Worm (Caenorhabditis elegans) whole organism, L2 larva: ENCODE measurements around the gene F41E6.1.

Experiments
- ama-1 ChIP-seq: fragments of 150-350 bp; optimal IDR thresholded peaks from 2 replicates; lab custom pipeline; 2018; ENCODE audit warnings: inconsistent platforms
- ceh-16 ChIP-seq: fragments of 150-350 bp; optimal IDR thresholded peaks from 2 replicates; lab custom pipeline; 2014; ENCODE audit warnings: missing biosample characterization, missing genetic modification characterization
- elt-3 ChIP-seq: sonication (generic microtip); optimal IDR thresholded peaks from 2 replicates; lab custom pipeline; 2017; ENCODE audit warnings: missing biosample characterization, missing genetic modification characterization
- lin-39 ChIP-seq: fragments of 150-350 bp; optimal IDR thresholded peaks from 2 replicates; lab custom pipeline; 2014; ENCODE audit warnings: missing biosample characterization, missing genetic modification reagents, missing genetic modification characterization
- nhr-11 ChIP-seq: fragments of 150-350 bp; optimal IDR thresholded peaks from 2 replicates; lab custom pipeline; 2014; ENCODE audit warnings: missing biosample characterization, missing genetic modification characterization
- nhr-23 ChIP-seq: fragments of 150-350 bp; optimal IDR thresholded peaks from 2 replicates; lab custom pipeline; 2014; ENCODE audit warnings: missing biosample characterization, missing genetic modification reagents, missing genetic modification characterization
- nhr-25 ChIP-seq: fragments of 150-350 bp; sonication (generic microtip); optimal IDR thresholded peaks from 3 replicates; lab custom pipeline; 2014; ENCODE audit warnings: missing biosample characterization, missing genetic modification characterization
- skn-1 ChIP-seq: sonication (generic microtip); optimal IDR thresholded peaks from 2 replicates; lab custom pipeline; 2017; ENCODE audit warnings: missing biosample characterization, missing genetic modification characterization
- sma-3 ChIP-seq: sonication (generic microtip); optimal IDR thresholded peaks from 2 replicates; lab custom pipeline; 2016; ENCODE audit warnings: missing genetic modification reagents, missing genetic modification characterization, missing compliant biosample characterization
- snpc-4 ChIP-seq: fragments of 150-350 bp; optimal IDR thresholded peaks from 2 replicates; lab custom pipeline; 2014; ENCODE audit warnings: missing biosample characterization, missing genetic modification characterization
- unc-62 ChIP-seq: fragments of 150-350 bp; optimal IDR thresholded peaks from 2 replicates; lab custom pipeline; 2014; ENCODE audit warnings: missing biosample characterization, missing genetic modification reagents, missing genetic modification characterization
- ztf-11 ChIP-seq: sonication (generic microtip); optimal IDR thresholded peaks from 2 replicates; lab custom pipeline; 2017; ENCODE audit warnings: missing biosample characterization, missing genetic modification characterization
- ztf-4 ChIP-seq: fragments of 150-350 bp; optimal IDR thresholded peaks from 2 replicates; lab custom pipeline; 2014; ENCODE audit warnings: missing biosample characterization, missing genetic modification characterization

DNA sequence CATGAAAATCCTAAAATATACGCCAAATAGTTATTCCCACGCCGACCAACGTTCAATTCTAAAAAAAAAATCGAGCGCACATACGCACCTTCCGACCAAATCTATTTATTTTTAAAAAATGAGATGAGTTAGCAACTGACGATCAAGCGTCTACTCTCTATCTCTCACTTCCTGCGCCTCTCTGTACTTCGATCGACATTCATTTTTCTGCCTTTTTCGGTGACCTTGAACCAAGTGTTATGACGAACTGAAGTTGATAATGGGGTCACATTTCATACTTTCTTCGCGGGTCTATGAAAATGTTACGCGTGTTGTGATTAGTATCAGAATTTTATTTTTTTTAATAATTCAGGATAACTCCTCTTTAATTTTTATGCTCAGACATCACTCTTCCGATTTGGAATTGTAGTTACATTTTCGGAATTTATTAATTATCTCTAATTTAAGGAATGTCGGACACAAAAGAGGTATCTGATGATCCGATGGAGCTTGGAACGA is 15.0 kb upstream of the F41E6.1 start, which contains the start of gene smk-1:
- TF ChIP-seq nhr-23 (tag; lab: Kevin White, UChicago) (no peak), ama-1 (lab: Kevin White, UChicago) (no peak), skn-1 (tag; lab: Kevin White, UChicago) (no peak), sma-3 (GFP tag; lab: Kevin White, UChicago) (peak; percentile 39), ztf-11 (tag; lab: Kevin White, UChicago) (no peak), lin-39 (no peak), unc-62 (no peak), elt-3 (tag; lab: Kevin White, UChicago) (no peak), nhr-25 (peak; percentile 82), snpc-4 (tag; lab: Kevin White, UChicago) (no peak), ceh-16 (no peak), nhr-11 (tag; lab: Kevin White, UChicago) (no peak), ztf-4 (tag; lab: Kevin White, UChicago) (peak; percentile 41)
